Worm (Caenorhabditis elegans) whole organism, young adult: Measurements from ENCODE around the gene R08E5.1.

Experiments used
- athp-1 ChIP-seq: sonication (generic microtip); optimal IDR thresholded peaks from 2 replicates; lab custom pipeline; 2017; ENCODE audit warnings: mild to moderate bottlenecking, missing genetic modification characterization, missing compliant biosample characterization
- dpl-1 ChIP-seq: fragments of 150-350 bp; optimal IDR thresholded peaks from 2 replicates; lab custom pipeline; 2014; ENCODE audit warnings: missing biosample characterization, missing genetic modification reagents, missing genetic modification characterization
- lin-35 ChIP-seq, 3 experiments: fragments of 150-350 bp in 2 of 3; sonication (generic microtip) in 1 of 3; optimal IDR thresholded peaks; 2 replicates each; lab custom pipeline; 2014 to 2018; ENCODE audit warnings: missing biosample characterization in 3 of 3, missing genetic modification characterization in 3 of 3, missing genetic modification reagents in 3 of 3

ce11 chrV:3766904-3767303 is 4.4 kb downstream of the R08E5.1 start, which contains the start of gene Y39H10A.1:
- TF ChIP-seq athp-1 (tag; lab: Kevin White, UChicago) (no peak), lin-35 (GFP tag; optimal IDR thresholded peaks at IDR 0.05; lab: Kevin White, UChicago) (no peak), dpl-1 (no peak)
